Worm (Caenorhabditis elegans) whole organism, young adult: ENCODE results near the gene toh-1.

Experiments used
- C17E4.6 ChIP-seq: fragments of 200-800 bp; sonication (Bioruptor generic); IDR thresholded peaks from 2 replicates; pipeline ENCODE4 v1.3.6; 2022; ENCODE audit warnings: missing genetic modification reagents, missing genetic modification characterization, missing compliant biosample characterization
- F49E8.2 ChIP-seq: sonication (generic microtip); optimal IDR thresholded peaks from 3 replicates; lab custom pipeline; 2017; ENCODE audit warnings: missing genetic modification characterization, mild to moderate bottlenecking, missing compliant biosample characterization, antibody characterized with exemption, moderate library complexity; ENCODE audit not compliant: insufficient read depth
- K11D2.4 ChIP-seq: fragments of 200-800 bp; sonication (Bioruptor generic); IDR thresholded peaks from 2 replicates; pipeline ENCODE4 v1.3.6; 2022; ENCODE audit warnings: missing genetic modification reagents, missing genetic modification characterization, missing compliant biosample characterization
- aptf-2 ChIP-seq: fragments of 200-800 bp; sonication (Bioruptor generic); conservative IDR thresholded peaks from 2 replicates; pipeline ENCODE4 v1.3.6; 2022; ENCODE audit warnings: missing genetic modification reagents, missing genetic modification characterization, missing compliant biosample characterization
- cebp-2 ChIP-seq: fragments of 200-800 bp; sonication (Bioruptor generic); IDR thresholded peaks from 2 replicates; pipeline ENCODE4 v1.3.6; 2022; ENCODE audit warnings: missing genetic modification characterization, missing compliant biosample characterization
- gei-17 ChIP-seq: fragments of 200-800 bp; sonication (Bioruptor generic); optimal IDR thresholded peaks from 2 replicates; lab custom pipeline; 2018; ENCODE audit warnings: mild to moderate bottlenecking, missing genetic modification characterization, missing compliant biosample characterization
- hlh-26 ChIP-seq: fragments of 200-800 bp; sonication (Bioruptor generic); conservative IDR thresholded peaks from 2 replicates; pipeline ENCODE4 v1.3.6; 2022; ENCODE audit warnings: missing genetic modification reagents, missing genetic modification characterization, missing compliant biosample characterization
- hmg-1.2 ChIP-seq: fragments of 200-800 bp; sonication (Bioruptor generic); IDR thresholded peaks from 2 replicates; pipeline ENCODE4 v1.3.6; 2022; ENCODE audit warnings: missing genetic modification reagents, missing genetic modification characterization, missing compliant biosample characterization
- let-526 ChIP-seq: fragments of 200-800 bp; sonication (Bioruptor generic); IDR thresholded peaks from 2 replicates; pipeline ENCODE4 v1.3.6; 2022; ENCODE audit warnings: missing genetic modification reagents, missing genetic modification characterization, missing compliant biosample characterization
- rpc-1 ChIP-seq, 2 experiments: fragments of 150-350 bp in 1 of 2; sonication (generic microtip) in 1 of 2; optimal IDR thresholded peaks; 2 replicates each; lab custom pipeline; 2014 to 2018; ENCODE audit warnings: missing biosample characterization in 1 of 2, missing genetic modification characterization in 1 of 2, missing genetic modification reagents in 1 of 2, missing genotype in 1 of 2
- ztf-25 ChIP-seq: fragments of 200-800 bp; sonication (Bioruptor generic); IDR thresholded peaks from 2 replicates; pipeline ENCODE4 v1.3.6; 2022; ENCODE audit warnings: missing genetic modification reagents, missing genetic modification characterization, missing compliant biosample characterization
- ztf-3 ChIP-seq: fragments of 200-800 bp; sonication (Bioruptor generic); optimal IDR thresholded peaks from 2 replicates; lab custom pipeline; 2018; ENCODE audit warnings: mild to moderate bottlenecking, missing genetic modification characterization, missing compliant biosample characterization

ce11 chrIII:3774550-3774949 lies 34.3 kb downstream of the toh-1 start:
- TF ChIP-seq cebp-2 (GFP tag; lab: Robert Waterston, UW): no peak
- TF ChIP-seq K11D2.4 (GFP tag; lab: Robert Waterston, UW): no peak
- TF ChIP-seq let-526 (GFP tag; lab: Robert Waterston, UW): no peak
- TF ChIP-seq hmg-1.2 (GFP tag; lab: Robert Waterston, UW): no peak
- TF ChIP-seq F49E8.2 (tag; lab: Kevin White, UChicago): no peak
- no peak for TF ChIP-seq ztf-25 (GFP tag; lab: Robert Waterston, UW)
- TF ChIP-seq ztf-3: no peak
- TF ChIP-seq aptf-2 (GFP tag; lab: Robert Waterston, UW): no peak
- TF ChIP-seq gei-17 (GFP tag; lab: Kevin White, UChicago): no peak
- no peak for TF ChIP-seq rpc-1 (optimal IDR thresholded peaks at IDR 0.05; lab: Kevin White, UChicago)
- no peak for TF ChIP-seq rpc-1 (tag; optimal IDR thresholded peaks at IDR 0.05; lab: Kevin White, UChicago)
- TF ChIP-seq C17E4.6 (GFP tag; lab: Robert Waterston, UW): no peak
- TF ChIP-seq hlh-26 (GFP tag; lab: Robert Waterston, UW): no peak
